Fruit fly (Drosophila melanogaster): Measurements from ENCODE around the gene CG43861.

Gene CG43861

dm6 chr2L:20027382-20027919 lies 10.4 kb upstream of the CG43861 start, which contains the start of gene sNPF (continued):
- peak; percentile 55 for TF ChIP-seq Dek (tag; optimal IDR thresholded peaks at IDR 0.05)
- TF ChIP-seq CG33213 (GFP tag; optimal IDR thresholded peaks at IDR 0.05) = no peak
- no peak for TF ChIP-seq Nf-YB (GFP tag; optimal IDR thresholded peaks at IDR 0.05)
- no peak for TF ChIP-seq knrl (GFP tag; IDR thresholded peaks at IDR 0.05; ENCODE audit: partially characterized antibody)
- no peak for TF ChIP-seq CG6683 (GFP tag; optimal IDR thresholded peaks at IDR 0.05)
- no peak for TF ChIP-seq Asciz (GFP tag; optimal IDR thresholded peaks at IDR 0.05)
- no peak for TF ChIP-seq CG7271 (tag; optimal IDR thresholded peaks at IDR 0.05)
- TF ChIP-seq CG13296 (GFP tag; optimal IDR thresholded peaks at IDR 0.05) = peak; percentile 32
- TF ChIP-seq CG12391 (tag; optimal IDR thresholded peaks at IDR 0.05) = no peak
- no peak for TF ChIP-seq CG1529 (GFP tag; optimal IDR thresholded peaks at IDR 0.05)
- peak; percentile 17 for TF ChIP-seq CG15514 (GFP tag; optimal IDR thresholded peaks at IDR 0.05)
- peak; percentile 45 for TF ChIP-seq jumu (GFP tag; optimal IDR thresholded peaks at IDR 0.05)
- peak; percentile 54 for TF ChIP-seq Dip3 (GFP tag; optimal IDR thresholded peaks at IDR 0.05)
- TF ChIP-seq CG6791 (GFP tag; IDR thresholded peaks at IDR 0.05; ENCODE audit: partially characterized antibody) = no peak
- no peak for TF ChIP-seq sc (optimal IDR thresholded peaks at IDR 0.05)
- TF ChIP-seq sc (GFP tag; optimal IDR thresholded peaks at IDR 0.05) = peak; percentile 5
- TF ChIP-seq CG4328 (GFP tag; optimal IDR thresholded peaks at IDR 0.05) = no peak
- peak; percentile 36 for TF ChIP-seq CG9817 (tag; optimal IDR thresholded peaks at IDR 0.05)
- TF ChIP-seq Usf (GFP tag; optimal IDR thresholded peaks at IDR 0.05) = peak; percentile 16
- 0 out of 3 replicates have a peak, but pooled peaks have one; percentile 19 for TF ChIP-seq zfh1 (GFP tag; IDR thresholded peaks at IDR 0.05)
- TF ChIP-seq her (GFP tag; optimal IDR thresholded peaks at IDR 0.05) = peak; percentile 44
- no peak for TF ChIP-seq CG8388 (GFP tag; optimal IDR thresholded peaks at IDR 0.05)
- no peak for TF ChIP-seq toy (GFP tag; IDR thresholded peaks at IDR 0.05)
- peak; percentile 66 for TF ChIP-seq CG18619 (GFP tag; optimal IDR thresholded peaks at IDR 0.05)
- TF ChIP-seq az2 (GFP tag; optimal IDR thresholded peaks at IDR 0.05) = peak; percentile 14
- TF ChIP-seq en (GFP tag; optimal IDR thresholded peaks at IDR 0.05) = no peak
- TF ChIP-seq pnt (GFP tag; optimal IDR thresholded peaks at IDR 0.05) = no peak
- TF ChIP-seq tio (GFP tag; optimal IDR thresholded peaks at IDR 0.05) = peak; percentile 52
- TF ChIP-seq dati (GFP tag; IDR thresholded peaks at IDR 0.05) = no peak
- no peak for TF ChIP-seq Scr (GFP tag; IDR thresholded peaks at IDR 0.05; ENCODE audit: partially characterized antibody)
- TF ChIP-seq ATbp (GFP tag; optimal IDR thresholded peaks at IDR 0.05) = peak; percentile 28
- no peak for TF ChIP-seq sens-2 (GFP tag; IDR thresholded peaks at IDR 0.05)
- TF ChIP-seq vnd (GFP tag; IDR thresholded peaks at IDR 0.05; ENCODE audit: partially characterized antibody) = no peak
- TF ChIP-seq HHEX (GFP tag; optimal IDR thresholded peaks at IDR 0.05) = peak; percentile 24
- no peak for TF ChIP-seq Atf6 (GFP tag; IDR thresholded peaks at IDR 0.05)
- no peak for TF ChIP-seq CG8359 (GFP tag; optimal IDR thresholded peaks at IDR 0.05; ENCODE audit: borderline replicate concordance)
- peak; percentile 80 for TF ChIP-seq CG7786 (GFP tag; optimal IDR thresholded peaks at IDR 0.05)
- TF ChIP-seq hth (optimal IDR thresholded peaks at IDR 0.05) = no peak
- no peak for TF ChIP-seq Rx (GFP tag; IDR thresholded peaks at IDR 0.05)
- TF ChIP-seq Aef1 (GFP tag; IDR thresholded peaks at IDR 0.05) = no peak
- TF ChIP-seq mam (GFP tag; optimal IDR thresholded peaks at IDR 0.05) = peak; percentile 65
- TF ChIP-seq H2.0 (GFP tag; IDR thresholded peaks at IDR 0.05) = no peak
- no peak for TF ChIP-seq ro (GFP tag; IDR thresholded peaks at IDR 0.05)
- TF ChIP-seq eve (GFP tag; optimal IDR thresholded peaks at IDR 0.05) = peak in 1 of 2 experiments; percentile 80
- 0 out of 2 replicates have a peak, but pooled peaks have one; percentile 24 for TF ChIP-seq ranshi (GFP tag; IDR thresholded peaks at IDR 0.05)
- TF ChIP-seq CG13894 (tag; optimal IDR thresholded peaks at IDR 0.05) = peak; percentile 12
- TF ChIP-seq Lim3 (GFP tag; IDR thresholded peaks at IDR 0.05) = no peak
- TF ChIP-seq oc (tag; optimal IDR thresholded peaks at IDR 0.05) = no peak
- TF ChIP-seq Hsf (GFP tag; optimal IDR thresholded peaks at IDR 0.05) = peak; percentile 68
- no peak for TF ChIP-seq vvl (GFP tag; IDR thresholded peaks at IDR 0.05)

All from whole organism, embryonic.